Fruit fly (Drosophila melanogaster) whole organism, embryonic: ENCODE measurements around the gene Wdr33.

ENCODE experiments used
- CG10209 ChIP-seq: fragments of 200-800 bp; sonication (Bioruptor generic); optimal IDR thresholded peaks from 3 replicates; lab custom pipeline; 2017; ENCODE audit warnings: missing biosample characterization, mild to moderate bottlenecking, missing genetic modification characterization, missing genetic modification reagents
- CG10321 ChIP-seq: fragments of 200-800 bp; sonication (Bioruptor generic); IDR thresholded peaks from 2 replicates; pipeline ENCODE4 v1.3.6; 2022; ENCODE audit warnings: missing biosample characterization, missing genetic modification characterization
- CG10431 ChIP-seq: fragments of 200-800 bp; sonication (Bioruptor generic); optimal IDR thresholded peaks from 3 replicates; lab custom pipeline; 2018; ENCODE audit warnings: missing biosample characterization, mild to moderate bottlenecking, missing genetic modification characterization
- CG11695 ChIP-seq: fragments of 200-800 bp; sonication (Bioruptor generic); IDR thresholded peaks from 3 replicates; pipeline ENCODE4 v1.3.6; 2022; ENCODE audit warnings: missing biosample characterization, missing genetic modification characterization
- CG11723 ChIP-seq: fragments of 200-800 bp; sonication (Bioruptor generic); optimal IDR thresholded peaks from 2 replicates; lab custom pipeline; 2017; ENCODE audit warnings: missing biosample characterization, mild to moderate bottlenecking, missing genetic modification characterization
- CG12769 ChIP-seq: fragments of 200-800 bp; sonication (Bioruptor generic); optimal IDR thresholded peaks from 2 replicates; lab custom pipeline; 2019; ENCODE audit warnings: missing biosample characterization, mild to moderate bottlenecking, missing genetic modification characterization, moderate library complexity
- CG13287 ChIP-seq: fragments of 200-800 bp; sonication (Bioruptor generic); IDR thresholded peaks from 2 replicates; pipeline ENCODE4 v1.3.6; 2022; ENCODE audit warnings: missing biosample characterization, missing genetic modification characterization; ENCODE audit not compliant: partially characterized antibody
- CG18599 ChIP-seq: fragments of 200-800 bp; sonication (Bioruptor generic); optimal IDR thresholded peaks from 3 replicates; lab custom pipeline; 2017; ENCODE audit warnings: missing biosample characterization, missing genetic modification characterization, mild to moderate bottlenecking, moderate library complexity, missing genetic modification reagents
- CG31388 ChIP-seq: fragments of 200-800 bp; sonication (Bioruptor generic); optimal IDR thresholded peaks from 2 replicates; lab custom pipeline; 2016; ENCODE audit warnings: missing biosample characterization, missing genetic modification characterization
- CG4820 ChIP-seq: fragments of 200-800 bp; sonication (Bioruptor generic); optimal IDR thresholded peaks from 3 replicates; lab custom pipeline; 2016; ENCODE audit warnings: missing biosample characterization, missing genetic modification characterization
- CG8924 ChIP-seq: fragments of 200-800 bp; optimal IDR thresholded peaks from 3 replicates; lab custom pipeline; 2019; ENCODE audit warnings: missing biosample characterization, mild to moderate bottlenecking, missing genetic modification characterization, moderate library complexity
- CG9437 ChIP-seq: fragments of 200-800 bp; sonication (Bioruptor generic); optimal IDR thresholded peaks from 2 replicates; lab custom pipeline; 2018; ENCODE audit warnings: missing biosample characterization, mild to moderate bottlenecking, missing genetic modification characterization
- CG9817 ChIP-seq: fragments of 200-800 bp; sonication (Bioruptor generic); optimal IDR thresholded peaks from 2 replicates; lab custom pipeline; 2018; ENCODE audit warnings: missing biosample characterization, mild to moderate bottlenecking, missing genetic modification characterization, moderate library complexity
- Dip3 ChIP-seq: fragments of 200-800 bp; sonication (Bioruptor generic); optimal IDR thresholded peaks from 3 replicates; lab custom pipeline; 2016; ENCODE audit warnings: missing biosample characterization, missing genetic modification characterization
- Dp ChIP-seq: fragments of 200-800 bp; sonication (Bioruptor generic); optimal IDR thresholded peaks from 2 replicates; lab custom pipeline; 2018; ENCODE audit warnings: missing biosample characterization, mild to moderate bottlenecking, missing genetic modification characterization, moderate library complexity
- Dref ChIP-seq: fragments of 200-800 bp; sonication (Bioruptor generic); IDR thresholded peaks from 2 replicates; pipeline ENCODE4 v1.3.6; 2022; ENCODE audit warnings: missing biosample characterization, missing genetic modification characterization
- Elba2 ChIP-seq: fragments of 200-800 bp; sonication (Bioruptor generic); optimal IDR thresholded peaks from 3 replicates; lab custom pipeline; 2016; ENCODE audit warnings: missing biosample characterization, missing genetic modification characterization
- Fer1 ChIP-seq: fragments of 200-800 bp; sonication (Bioruptor generic); optimal IDR thresholded peaks from 2 replicates; lab custom pipeline; 2017; ENCODE audit warnings: missing biosample characterization, mild to moderate bottlenecking, missing genetic modification characterization
- HLH54F ChIP-seq: fragments of 200-800 bp; sonication (Bioruptor generic); optimal IDR thresholded peaks from 3 replicates; lab custom pipeline; 2016; ENCODE audit warnings: missing biosample characterization, missing genetic modification characterization
- Hr3 ChIP-seq: fragments of 200-800 bp; sonication (Bioruptor generic); optimal IDR thresholded peaks from 3 replicates; lab custom pipeline; 2016; ENCODE audit warnings: missing biosample characterization, missing genetic modification characterization
- Lim3 ChIP-seq: fragments of 200-800 bp; sonication (Bioruptor generic); IDR thresholded peaks from 2 replicates; pipeline ENCODE4 v1.3.6; 2022; ENCODE audit warnings: missing biosample characterization, missing genetic modification characterization
- NC2α ChIP-seq: fragments of 200-800 bp; sonication (Bioruptor generic); optimal IDR thresholded peaks from 2 replicates; lab custom pipeline; 2016; ENCODE audit warnings: missing biosample characterization, missing genetic modification characterization
- Pdp1 ChIP-seq, 2 experiments: fragments of 200-800 bp; sonication (Bioruptor generic); optimal IDR thresholded peaks; 3 replicates each; lab custom pipeline; 2016; ENCODE audit warnings: missing biosample characterization in 2 of 2, missing genetic modification characterization in 2 of 2, mild to moderate bottlenecking in 1 of 2, moderate library complexity in 1 of 2
- Side ChIP-seq: fragments of 200-800 bp; sonication (Bioruptor generic); optimal IDR thresholded peaks from 2 replicates; lab custom pipeline; 2016; ENCODE audit warnings: missing biosample characterization, missing genetic modification characterization
- Sin3A ChIP-seq: fragments of >200 bp; optimal IDR thresholded peaks from 2 replicates; lab custom pipeline; 2018
- ab ChIP-seq: fragments of 200-800 bp; sonication (Bioruptor generic); optimal IDR thresholded peaks from 2 replicates; lab custom pipeline; 2016; ENCODE audit warnings: missing biosample characterization, missing genetic modification characterization
- amos ChIP-seq: fragments of 200-800 bp; sonication (Bioruptor generic); IDR thresholded peaks from 2 replicates; pipeline ENCODE4 v1.3.6; 2022; ENCODE audit warnings: missing biosample characterization, missing genetic modification characterization; ENCODE audit not compliant: partially characterized antibody
- ato ChIP-seq: fragments of 200-800 bp; sonication (Bioruptor generic); IDR thresholded peaks from 2 replicates; pipeline ENCODE4 v1.3.6; 2022; ENCODE audit warnings: missing biosample characterization, missing genetic modification characterization; ENCODE audit not compliant: partially characterized antibody
- az2 ChIP-seq: fragments of 200-800 bp; sonication (Bioruptor generic); optimal IDR thresholded peaks from 3 replicates; lab custom pipeline; 2016; ENCODE audit warnings: missing biosample characterization, missing genetic modification characterization
- bab2 ChIP-seq: fragments of 200-800 bp; sonication (Bioruptor generic); optimal IDR thresholded peaks from 2 replicates; lab custom pipeline; 2016; ENCODE audit warnings: missing biosample characterization, missing genetic modification characterization
- bowl ChIP-seq: fragments of 200-800 bp; sonication (Bioruptor generic); IDR thresholded peaks from 2 replicates; pipeline ENCODE4 v1.3.6; 2022; ENCODE audit warnings: missing biosample characterization, missing genetic modification characterization
- bsh ChIP-seq, 2 experiments: fragments of 200-800 bp; sonication (Bioruptor generic); optimal IDR thresholded peaks; 2 replicates each; lab custom pipeline; 2017 to 2018; ENCODE audit warnings: mild to moderate bottlenecking in 2 of 2, missing biosample characterization in 2 of 2, missing genetic modification characterization in 2 of 2, moderate library complexity in 1 of 2
- croc ChIP-seq: fragments of 200-800 bp; sonication (Bioruptor generic); conservative IDR thresholded peaks from 3 replicates; pipeline ENCODE4 v1.3.6; 2022; ENCODE audit warnings: missing biosample characterization, missing genetic modification characterization
- dati ChIP-seq: fragments of 200-800 bp; sonication (Bioruptor generic); IDR thresholded peaks from 2 replicates; pipeline ENCODE4 v1.3.6; 2022; ENCODE audit warnings: missing biosample characterization, missing genetic modification characterization
- inv ChIP-seq: fragments of 200-800 bp; sonication (Bioruptor generic); IDR thresholded peaks from 2 replicates; pipeline ENCODE4 v1.3.6; 2022; ENCODE audit warnings: missing biosample characterization, missing genetic modification characterization; ENCODE audit not compliant: partially characterized antibody
- maf-S ChIP-seq: fragments of 200-800 bp; sonication (Bioruptor generic); optimal IDR thresholded peaks from 2 replicates; lab custom pipeline; 2016; ENCODE audit warnings: missing biosample characterization, missing genetic modification characterization
- mam ChIP-seq: fragments of 200-800 bp; sonication (Bioruptor generic); optimal IDR thresholded peaks from 3 replicates; lab custom pipeline; 2016; ENCODE audit warnings: missing biosample characterization, missing genetic modification characterization
- nerfin-2 ChIP-seq: fragments of 200-800 bp; sonication (Bioruptor generic); IDR thresholded peaks from 2 replicates; pipeline ENCODE4 v1.3.6; 2022; ENCODE audit warnings: missing biosample characterization, missing genetic modification characterization; ENCODE audit not compliant: partially characterized antibody
- peb ChIP-seq: fragments of 200-800 bp; sonication (Bioruptor generic); IDR thresholded peaks from 2 replicates; pipeline ENCODE4 v1.3.6; 2022; ENCODE audit warnings: missing biosample characterization, missing genetic modification characterization
- prd ChIP-seq, 3 experiments: fragments of >200 bp in 2 of 3; fragments of 200-800 bp in 1 of 3; sonication (Bioruptor generic) in 1 of 3; optimal IDR thresholded peaks in 2 of 3; IDR thresholded peaks in 1 of 3; 2 replicates in 2 of 3; 3 replicates in 1 of 3; pipeline versions ENCODE4 v1.3.6 to Lab custom; 2017 to 2022; ENCODE audit warnings: missing biosample characterization in 1 of 3, missing genetic modification characterization in 1 of 3
- salm ChIP-seq: fragments of 200-800 bp; sonication (Bioruptor generic); optimal IDR thresholded peaks from 2 replicates; lab custom pipeline; 2018; ENCODE audit warnings: missing biosample characterization, mild to moderate bottlenecking, missing genetic modification characterization
- seq ChIP-seq: fragments of 200-800 bp; sonication (Bioruptor generic); IDR thresholded peaks from 2 replicates; pipeline ENCODE4 v1.3.6; 2022; ENCODE audit warnings: missing biosample characterization, missing genetic modification characterization
- shn ChIP-seq: fragments of 200-800 bp; sonication (Bioruptor generic); optimal IDR thresholded peaks from 3 replicates; lab custom pipeline; 2016; ENCODE audit warnings: missing biosample characterization, missing genetic modification characterization
- slbo ChIP-seq: fragments of 200-800 bp; sonication (Bioruptor generic); IDR thresholded peaks from 2 replicates; pipeline ENCODE4 v1.3.6; 2022; ENCODE audit warnings: missing biosample characterization, missing genetic modification characterization
- so ChIP-seq: fragments of 200-800 bp; sonication (Bioruptor generic); IDR thresholded peaks from 3 replicates; pipeline ENCODE4 v1.3.6; 2022; ENCODE audit warnings: missing biosample characterization, missing genetic modification characterization
- sob ChIP-seq: fragments of 200-800 bp; sonication (Bioruptor generic); IDR thresholded peaks from 2 replicates; pipeline ENCODE4 v1.3.6; 2022; ENCODE audit warnings: missing biosample characterization, missing genetic modification characterization
- stc ChIP-seq: fragments of 200-800 bp; sonication (Bioruptor generic); IDR thresholded peaks from 2 replicates; pipeline ENCODE4 v1.3.6; 2022; ENCODE audit warnings: missing biosample characterization, missing genetic modification characterization
- toy ChIP-seq: fragments of 200-800 bp; sonication (Bioruptor generic); IDR thresholded peaks from 2 replicates; pipeline ENCODE4 v1.3.6; 2022; ENCODE audit warnings: missing biosample characterization, missing genetic modification characterization
- trem ChIP-seq: fragments of 200-800 bp; optimal IDR thresholded peaks from 3 replicates; lab custom pipeline; 2019; ENCODE audit warnings: missing biosample characterization, mild to moderate bottlenecking, missing genetic modification characterization, moderate library complexity
- wek ChIP-seq: fragments of 200-800 bp; sonication (Bioruptor generic); optimal IDR thresholded peaks from 3 replicates; lab custom pipeline; 2018; ENCODE audit warnings: missing biosample characterization, mild to moderate bottlenecking, missing genetic modification characterization, moderate library complexity
- zen2 ChIP-seq: fragments of 200-800 bp; sonication (Bioruptor generic); IDR thresholded peaks from 3 replicates; pipeline ENCODE4 v1.3.6; 2022; ENCODE audit warnings: missing biosample characterization, missing genetic modification characterization; ENCODE audit not compliant: partially characterized antibody

The Wdr33 gene

dm6 chr3R:5613114-5613443 lies 47.4 kb upstream of the Wdr33 start, which contains the start of gene Atu (continued):
- TF ChIP-seq salm (tag; lab: Kevin White, UChicago) (no peak), Dref (GFP tag; lab: Robert Waterston, UW) (peak; percentile 86), Elba2 (GFP tag; lab: Kevin White, UChicago) (no peak), bowl (GFP tag; lab: Robert Waterston, UW) (no peak), nerfin-2 (GFP tag; lab: Robert Waterston, UW) (peak; percentile 85), so (GFP tag; lab: Robert Waterston, UW) (no peak), toy (no peak), bab2 (GFP tag; lab: Kevin White, UChicago) (no peak), CG10321 (GFP tag; lab: Robert Waterston, UW) (no peak), CG9817 (tag; lab: Kevin White, UChicago) (peak; percentile 25), Sin3A (lab: Kevin White, UChicago) (peak; percentile 92), sob (GFP tag; lab: Robert Waterston, UW) (peak; percentile 52), CG10209 (no peak), Pdp1 (GFP tag; optimal IDR thresholded peaks at IDR 0.05; lab: Kevin White, UChicago) (peak in 1 of 2 experiments; percentile 42), Dip3 (GFP tag; lab: Kevin White, UChicago) (peak; percentile 2), Dp (GFP tag; lab: Kevin White, UChicago) (peak; percentile 38), Hr3 (GFP tag; lab: Kevin White, UChicago) (peak; percentile 42), mam (GFP tag; lab: Kevin White, UChicago) (no peak), CG8924 (peak; percentile 33), az2 (GFP tag; lab: Kevin White, UChicago) (no peak), slbo (GFP tag; lab: Robert Waterston, UW) (peak; percentile 49; the same call in 1 of the 2 replicates), Lim3 (GFP tag; lab: Robert Waterston, UW) (no peak), CG11695 (GFP tag; lab: Robert Waterston, UW) (no peak), CG10431 (GFP tag; lab: Kevin White, UChicago) (no peak), CG18599 (GFP tag; lab: Kevin White, UChicago) (no peak), wek (GFP tag; lab: Kevin White, UChicago) (no peak), NC2α (GFP tag; lab: Kevin White, UChicago) (peak; percentile 2), ato (peak; percentile 73; the same call in 1 of the 2 replicates), prd (optimal IDR thresholded peaks at IDR 0.05; lab: Kevin White, UChicago) (no peak), prd (GFP tag; IDR thresholded peaks at IDR 0.05; lab: Robert Waterston, UW) (peak; percentile 36; the same call in 1 of the 3 replicates), CG13287 (GFP tag; lab: Robert Waterston, UW) (peak; percentile 93), seq (GFP tag; lab: Robert Waterston, UW) (no peak), CG9437 (GFP tag; lab: Kevin White, UChicago) (peak; percentile 24), ab (GFP tag; lab: Kevin White, UChicago) (no peak), HLH54F (GFP tag; lab: Kevin White, UChicago) (peak; percentile 39), bsh (GFP tag; optimal IDR thresholded peaks at IDR 0.05; lab: Kevin White, UChicago) (peak in 1 of 2 experiments; percentile 1), CG12769 (tag; lab: Kevin White, UChicago) (peak; percentile 55), Side (GFP tag; lab: Kevin White, UChicago) (no peak), peb (GFP tag; lab: Robert Waterston, UW) (no peak), croc (GFP tag; lab: Robert Waterston, UW) (no peak), inv (GFP tag; lab: Robert Waterston, UW) (peak; percentile 90), shn (GFP tag; lab: Kevin White, UChicago) (peak; percentile 54), dati (GFP tag; lab: Robert Waterston, UW) (no peak), stc (GFP tag; lab: Robert Waterston, UW) (no peak), zen2 (GFP tag; lab: Robert Waterston, UW) (peak; percentile 83), CG11723 (GFP tag; lab: Kevin White, UChicago) (no peak), CG4820 (GFP tag; lab: Kevin White, UChicago) (peak; percentile 61), Fer1 (GFP tag; lab: Kevin White, UChicago) (peak; percentile 3), CG31388 (GFP tag; lab: Kevin White, UChicago) (no peak), maf-S (GFP tag; lab: Kevin White, UChicago) (no peak), trem (tag; lab: Kevin White, UChicago) (peak; percentile 94), amos (GFP tag; lab: Robert Waterston, UW) (peak; percentile 87)
